Worm (Caenorhabditis elegans) whole organism, young adult: ENCODE measurements around the gene H39E20.1.

Experiments
- B0035.1 ChIP-seq: sonication (generic microtip); optimal IDR thresholded peaks from 2 replicates; lab custom pipeline; 2016; ENCODE audit warnings: missing genetic modification characterization, mild to moderate bottlenecking, missing compliant biosample characterization, missing genotype, missing genetic modification reagents
- F10E7.11 ChIP-seq: sonication (generic microtip); optimal IDR thresholded peaks from 2 replicates; lab custom pipeline; 2017; ENCODE audit warnings: mild to moderate bottlenecking, missing genetic modification characterization, moderate library complexity, missing compliant biosample characterization
- F39B2.1 ChIP-seq: fragments of 200-800 bp; sonication (Bioruptor generic); IDR thresholded peaks from 2 replicates; pipeline ENCODE4 v1.3.6; 2022; ENCODE audit warnings: missing genetic modification reagents, missing genetic modification characterization, missing compliant biosample characterization
- aptf-2 ChIP-seq: fragments of 200-800 bp; sonication (Bioruptor generic); conservative IDR thresholded peaks from 2 replicates; pipeline ENCODE4 v1.3.6; 2022; ENCODE audit warnings: missing genetic modification reagents, missing genetic modification characterization, missing compliant biosample characterization
- dpl-1 ChIP-seq: fragments of 150-350 bp; optimal IDR thresholded peaks from 2 replicates; lab custom pipeline; 2014; ENCODE audit warnings: missing biosample characterization, missing genetic modification reagents, missing genetic modification characterization
- hsf-1 ChIP-seq: fragments of 200-800 bp; sonication (Bioruptor generic); IDR thresholded peaks from 2 replicates; pipeline ENCODE4 v1.3.6; 2022; ENCODE audit warnings: missing genetic modification reagents, missing genetic modification characterization, missing compliant biosample characterization
- lir-1 ChIP-seq: fragments of 200-800 bp; sonication (Bioruptor generic); conservative IDR thresholded peaks from 2 replicates; pipeline ENCODE4 v1.3.6; 2022; ENCODE audit warnings: missing genetic modification reagents, missing genetic modification characterization, missing compliant biosample characterization
- madf-10 ChIP-seq: sonication (generic microtip); optimal IDR thresholded peaks from 2 replicates; lab custom pipeline; 2016; ENCODE audit warnings: mild to moderate bottlenecking, missing genetic modification characterization, missing compliant biosample characterization
- nhr-80 ChIP-seq: sonication (generic microtip); optimal IDR thresholded peaks from 2 replicates; lab custom pipeline; 2016; ENCODE audit warnings: missing genetic modification characterization, missing compliant biosample characterization
- nhr-90 ChIP-seq: sonication (generic microtip); optimal IDR thresholded peaks from 2 replicates; lab custom pipeline; 2016; ENCODE audit warnings: missing genotype, mild to moderate bottlenecking, missing genetic modification characterization, missing compliant biosample characterization
- pha-4 ChIP-seq: fragments of 150-350 bp; sonication (generic microtip); optimal IDR thresholded peaks from 2 replicates; lab custom pipeline; 2014; ENCODE audit warnings: missing biosample characterization, missing genetic modification reagents, missing genetic modification characterization
- rcor-1 ChIP-seq: fragments of 200-800 bp; sonication (Bioruptor generic); IDR thresholded peaks from 2 replicates; pipeline ENCODE4 v1.3.6; 2022; ENCODE audit warnings: missing genetic modification reagents, missing genetic modification characterization, missing compliant biosample characterization
- snpc-4 ChIP-seq, 5 experiments: fragments of 150-350 bp in 1 of 5; sonication (generic microtip) in 4 of 5; optimal IDR thresholded peaks; 2 replicates each; lab custom pipeline; 2014 to 2018; ENCODE audit warnings: missing genetic modification characterization in 5 of 5, missing biosample characterization in 3 of 5, antibody characterized with exemption in 2 of 5, mild to moderate bottlenecking in 2 of 5, missing compliant biosample characterization in 2 of 5, missing genotype in 2 of 5, moderate library complexity in 2 of 5, missing genetic modification reagents in 1 of 5

DNA sequence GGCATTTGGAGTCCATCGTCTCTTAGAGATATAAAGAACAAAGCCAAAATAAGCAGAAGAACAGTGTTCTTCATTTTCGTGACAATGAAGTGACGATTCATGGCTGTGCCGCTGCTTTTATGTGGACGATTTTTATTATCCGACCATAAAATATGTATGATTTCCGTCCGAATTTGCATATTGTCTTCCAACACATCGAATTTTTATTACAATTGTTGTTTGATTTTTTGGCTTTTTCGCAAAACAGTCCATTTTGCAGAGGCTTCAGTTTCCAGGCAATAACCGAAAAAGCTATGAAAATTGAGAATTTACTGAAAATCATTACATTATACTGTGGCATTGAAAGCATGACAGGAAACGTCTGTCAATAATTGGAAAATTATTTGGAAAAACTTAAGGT is 12.9 kb downstream of the H39E20.1 start, which contains the start of gene F56C3.8:
- TF ChIP-seq madf-10 (tag; lab: Kevin White, UChicago) (no peak), lir-1 (GFP tag; lab: Robert Waterston, UW) (no peak), F10E7.11 (tag; lab: Kevin White, UChicago) (no peak), hsf-1 (GFP tag; lab: Robert Waterston, UW) (no peak), B0035.1 (no peak), nhr-80 (tag; lab: Kevin White, UChicago) (no peak), aptf-2 (GFP tag; lab: Robert Waterston, UW) (no peak), snpc-4 (GFP tag; optimal IDR thresholded peaks at IDR 0.05; lab: Kevin White, UChicago) (no peak), snpc-4 (tag; optimal IDR thresholded peaks at IDR 0.05; lab: Kevin White, UChicago) (no peak), dpl-1 (no peak), F39B2.1 (no peak), nhr-90 (no peak), pha-4 (tag; lab: Kevin White, UChicago) (no peak), rcor-1 (GFP tag; lab: Robert Waterston, UW) (no peak)
